Worm (Caenorhabditis elegans): ENCODE data around the gene asp-16.

Gene asp-16

ce11 chrV:19053281-19053680 is 10.9 kb upstream of the asp-16 start:
- TF ChIP-seq cebp-1 (GFP tag; IDR thresholded peaks at IDR 0.05) (no peak), cebp-1 (tag; optimal IDR thresholded peaks at IDR 0.05) (peak; percentile 19), C17E4.6 (GFP tag; IDR thresholded peaks at IDR 0.05) (no peak), nhr-90 (tag; optimal IDR thresholded peaks at IDR 0.05) (no peak), attf-5 (GFP tag; optimal IDR thresholded peaks at IDR 0.05) (peak; percentile 26), tbp1 (GFP tag; optimal IDR thresholded peaks at IDR 0.05) (peak; percentile 21), nhr-80 (tag; optimal IDR thresholded peaks at IDR 0.05) (peak; percentile 74), ets-4 (GFP tag; optimal IDR thresholded peaks at IDR 0.05) (peak; percentile 80), hmg-1.2 (GFP tag; IDR thresholded peaks at IDR 0.05) (no peak), B0336.3 (GFP tag; IDR thresholded peaks at IDR 0.05) (peak; percentile 40; the same call in 1 of the 2 replicates), B0261.1 (tag; optimal IDR thresholded peaks at IDR 0.05) (no peak), nfyb-1 (GFP tag; IDR thresholded peaks at IDR 0.05) (0 out of 2 replicates have a peak, but pooled peaks have one; percentile 56), let-526 (GFP tag; IDR thresholded peaks at IDR 0.05) (0 out of 2 replicates have a peak, but pooled peaks have one; percentile 32), ztf-22 (GFP tag; optimal IDR thresholded peaks at IDR 0.05) (peak; percentile 34), let-607 (tag; optimal IDR thresholded peaks at IDR 0.05) (peak in 1 of 2 experiments; percentile 50), atf-7 (tag; optimal IDR thresholded peaks at IDR 0.05) (peak; percentile 12), tlf-1 (GFP tag; optimal IDR thresholded peaks at IDR 0.05) (peak; percentile 25)

- TF ChIP-seq F57A8.1 (GFP tag; optimal IDR thresholded peaks at IDR 0.05) (no peak), ztf-3 (GFP tag; optimal IDR thresholded peaks at IDR 0.05) (no peak), nhr-80 (tag; optimal IDR thresholded peaks at IDR 0.05) (peak; percentile 81)
These were observed 9.0 kb upstream of the asp-16 start for ce11 chrV:19051425-19051824.

- TF ChIP-seq snpc-3.4 (tag; optimal IDR thresholded peaks at IDR 0.05) (no peak), mes-4 (tag; optimal IDR thresholded peaks at IDR 0.05) (no peak), dpff-1 (tag; optimal IDR thresholded peaks at IDR 0.05) (no peak), snpc-4 (GFP tag; optimal IDR thresholded peaks at IDR 0.05) (no peak), snpc-4 (tag; optimal IDR thresholded peaks at IDR 0.05) (no peak), rec-8 (tag; optimal IDR thresholded peaks at IDR 0.05) (no peak), tlf-1 (GFP tag; optimal IDR thresholded peaks at IDR 0.05) (no peak), lsy-27 (tag; optimal IDR thresholded peaks at IDR 0.05; ENCODE audit: borderline replicate concordance, insufficient read depth) (no peak), lin-54 (GFP tag; optimal IDR thresholded peaks at IDR 0.05) (no peak), lir-1 (GFP tag; conservative IDR thresholded peaks at IDR 0.05) (no peak), attf-6 (GFP tag; IDR thresholded peaks at IDR 0.05) (no peak), F22D6.2 (tag; optimal IDR thresholded peaks at IDR 0.05) (no peak), aptf-2 (GFP tag; conservative IDR thresholded peaks at IDR 0.05) (no peak), bed-1 (GFP tag; IDR thresholded peaks at IDR 0.05) (no peak), nhr-179 (tag; optimal IDR thresholded peaks at IDR 0.05) (no peak), mcd-1 (GFP tag; IDR thresholded peaks at IDR 0.05) (no peak), attf-5 (GFP tag; optimal IDR thresholded peaks at IDR 0.05) (no peak), chd-7 (tag; optimal IDR thresholded peaks at IDR 0.05) (no peak), ceh-100 (GFP tag; IDR thresholded peaks at IDR 0.05) (no peak), nhr-27 (tag; optimal IDR thresholded peaks at IDR 0.05) (no peak)
These were observed 8.5 kb upstream of the asp-16 start for ce11 chrV:19050888-19051287.
